Worm (Caenorhabditis elegans) whole organism, L1 larva: ENCODE results near the gene hpo-18.

Source experiments
- ama-1 ChIP-seq: fragments of 150-350 bp; optimal IDR thresholded peaks from 2 replicates; lab custom pipeline; 2014
- egl-27 ChIP-seq, 2 experiments: fragments of 150-350 bp in 1 of 2; sonication (generic microtip); optimal IDR thresholded peaks; 3 replicates each; lab custom pipeline; 2017 to 2018; ENCODE audit warnings: missing biosample characterization in 2 of 2, missing genetic modification characterization in 2 of 2, missing genetic modification reagents in 2 of 2
- fos-1 ChIP-seq: fragments of 150-350 bp; optimal IDR thresholded peaks from 2 replicates; lab custom pipeline; 2014; ENCODE audit warnings: missing biosample characterization, missing genetic modification characterization
- irx-1 ChIP-seq: sonication (generic microtip); optimal IDR thresholded peaks from 2 replicates; lab custom pipeline; 2016; ENCODE audit warnings: missing genetic modification characterization, missing compliant biosample characterization
- lin-13 ChIP-seq: fragments of 150-350 bp; optimal IDR thresholded peaks from 2 replicates; lab custom pipeline; 2014; ENCODE audit warnings: missing biosample characterization, missing genetic modification reagents, missing genetic modification characterization
- lin-15B ChIP-seq: fragments of 150-350 bp; sonication (generic microtip); optimal IDR thresholded peaks from 3 replicates; lab custom pipeline; 2014; ENCODE audit warnings: missing biosample characterization, missing genetic modification characterization
- mep-1 ChIP-seq: fragments of 150-350 bp; optimal IDR thresholded peaks from 2 replicates; lab custom pipeline; 2014; ENCODE audit warnings: missing biosample characterization, missing genetic modification characterization
- nhr-237 ChIP-seq: fragments of 150-350 bp; optimal IDR thresholded peaks from 2 replicates; lab custom pipeline; 2014; ENCODE audit warnings: missing biosample characterization, missing genetic modification characterization
- zag-1 ChIP-seq: fragments of 150-350 bp; optimal IDR thresholded peaks from 2 replicates; lab custom pipeline; 2014; ENCODE audit warnings: missing biosample characterization, missing genetic modification characterization

ce11 chrV:4364517-4364916, 18.3 kb upstream of the hpo-18 start, which contains the start of gene grl-13:
- no peak for TF ChIP-seq irx-1 (tag; lab: Kevin White, UChicago)
- no peak for TF ChIP-seq lin-13
- no peak for TF ChIP-seq lin-15B (tag; lab: Kevin White, UChicago)
- no peak for TF ChIP-seq nhr-237 (tag; lab: Kevin White, UChicago)
- TF ChIP-seq fos-1 (tag; lab: Kevin White, UChicago) = no peak
- no peak for TF ChIP-seq zag-1 (tag; lab: Kevin White, UChicago)
- no peak for TF ChIP-seq ama-1 (lab: Kevin White, UChicago)
- no peak for TF ChIP-seq mep-1 (tag; lab: Kevin White, UChicago)
- no peak for TF ChIP-seq egl-27 (tag; optimal IDR thresholded peaks at IDR 0.05; lab: Kevin White, UChicago)
